Fruit fly (Drosophila melanogaster) whole organism, pupa: ENCODE data around the gene Pak3.

Source experiments
- CG10348 ChIP-seq: fragments of 200-800 bp; sonication (Bioruptor generic); IDR thresholded peaks from 2 replicates; pipeline ENCODE4 v1.3.6; 2022; ENCODE audit warnings: missing biosample characterization, missing genetic modification characterization
- CG12605 ChIP-seq: fragments of 200-800 bp; sonication (Bioruptor generic); IDR thresholded peaks from 2 replicates; pipeline ENCODE4 v1.3.6; 2022; ENCODE audit warnings: missing biosample characterization, missing genetic modification characterization
- CG13204 ChIP-seq: fragments of 200-800 bp; sonication (Bioruptor generic); optimal IDR thresholded peaks from 2 replicates; lab custom pipeline; 2018; ENCODE audit warnings: missing biosample characterization, mild to moderate bottlenecking, missing genetic modification characterization, moderate library complexity
- CG14655 ChIP-seq: fragments of 200-800 bp; sonication (Bioruptor generic); optimal IDR thresholded peaks from 3 replicates; lab custom pipeline; 2017; ENCODE audit warnings: mild to moderate bottlenecking, missing biosample characterization, missing genetic modification reagents, missing genetic modification characterization
- CG15710 ChIP-seq: fragments of 200-800 bp; sonication (Bioruptor generic); optimal IDR thresholded peaks from 2 replicates; lab custom pipeline; 2018; ENCODE audit warnings: missing biosample characterization, mild to moderate bottlenecking, missing genetic modification characterization, moderate library complexity
- CG17806 ChIP-seq: fragments of 200-800 bp; sonication (Bioruptor generic); optimal IDR thresholded peaks from 2 replicates; lab custom pipeline; 2018; ENCODE audit warnings: missing biosample characterization, mild to moderate bottlenecking, missing genetic modification characterization, moderate library complexity
- CG32121 ChIP-seq: fragments of 200-800 bp; sonication (Bioruptor generic); IDR thresholded peaks from 2 replicates; pipeline ENCODE4 v1.3.6; 2022; ENCODE audit warnings: missing biosample characterization, missing genetic modification characterization
- CG34367 ChIP-seq: fragments of 200-800 bp; sonication (Bioruptor generic); optimal IDR thresholded peaks from 2 replicates; lab custom pipeline; 2018; ENCODE audit warnings: missing biosample characterization, mild to moderate bottlenecking, missing genetic modification characterization
- CG4496 ChIP-seq: fragments of 200-800 bp; sonication (Bioruptor generic); IDR thresholded peaks from 3 replicates; pipeline ENCODE4 v1.3.6; 2022; ENCODE audit warnings: missing biosample characterization, missing genetic modification characterization
- CG8159 ChIP-seq: fragments of 200-800 bp; sonication (Bioruptor generic); optimal IDR thresholded peaks from 3 replicates; lab custom pipeline; 2018; ENCODE audit warnings: missing biosample characterization, mild to moderate bottlenecking, missing genetic modification characterization, moderate library complexity
- CG8301 ChIP-seq: fragments of 200-800 bp; sonication (Bioruptor generic); optimal IDR thresholded peaks from 2 replicates; lab custom pipeline; 2018; ENCODE audit warnings: missing biosample characterization, mild to moderate bottlenecking, missing genetic modification characterization
- CG9948 ChIP-seq: fragments of 200-800 bp; sonication (Bioruptor generic); optimal IDR thresholded peaks from 2 replicates; lab custom pipeline; 2018; ENCODE audit warnings: missing biosample characterization, mild to moderate bottlenecking, missing genetic modification characterization, moderate library complexity
- D1 ChIP-seq: fragments of 200-800 bp; sonication (Bioruptor generic); optimal IDR thresholded peaks from 2 replicates; lab custom pipeline; 2018; ENCODE audit warnings: missing biosample characterization, mild to moderate bottlenecking, missing genetic modification characterization, moderate library complexity
- EcR ChIP-seq: fragments of 200-800 bp; sonication (Bioruptor generic); optimal IDR thresholded peaks from 3 replicates; lab custom pipeline; 2019; ENCODE audit warnings: missing biosample characterization, missing genetic modification characterization, mild to moderate bottlenecking, moderate library complexity, missing genetic modification reagents
- Ets98B ChIP-seq: fragments of 200-800 bp; sonication (Bioruptor generic); IDR thresholded peaks from 2 replicates; pipeline ENCODE4 v1.3.6; 2022; ENCODE audit warnings: missing biosample characterization, missing genetic modification characterization
- Pif1A ChIP-seq: fragments of 200-800 bp; sonication (Bioruptor generic); optimal IDR thresholded peaks from 3 replicates; lab custom pipeline; 2016; ENCODE audit warnings: missing biosample characterization, missing genetic modification characterization
- Pif1B ChIP-seq: fragments of 200-800 bp; sonication (Bioruptor generic); optimal IDR thresholded peaks from 3 replicates; lab custom pipeline; 2016; ENCODE audit warnings: missing biosample characterization, missing genetic modification characterization
- Snoo ChIP-seq: fragments of 200-800 bp; sonication (Bioruptor generic); optimal IDR thresholded peaks from 3 replicates; lab custom pipeline; 2017; ENCODE audit warnings: missing biosample characterization, mild to moderate bottlenecking, missing genetic modification characterization, inconsistent platforms
- fd96Ca ChIP-seq: fragments of 200-800 bp; sonication (Bioruptor generic); IDR thresholded peaks from 3 replicates; pipeline ENCODE4 v1.3.6; 2022; ENCODE audit warnings: missing biosample characterization, missing genetic modification characterization
- gl ChIP-seq: fragments of 200-800 bp; sonication (Bioruptor generic); optimal IDR thresholded peaks from 2 replicates; lab custom pipeline; 2018; ENCODE audit warnings: missing biosample characterization, mild to moderate bottlenecking, missing genetic modification characterization
- rn ChIP-seq: fragments of 200-800 bp; sonication (Bioruptor generic); IDR thresholded peaks from 2 replicates; pipeline ENCODE4 v1.3.6; 2022; ENCODE audit warnings: missing biosample characterization, missing genetic modification characterization

Gene Pak3

DNA sequence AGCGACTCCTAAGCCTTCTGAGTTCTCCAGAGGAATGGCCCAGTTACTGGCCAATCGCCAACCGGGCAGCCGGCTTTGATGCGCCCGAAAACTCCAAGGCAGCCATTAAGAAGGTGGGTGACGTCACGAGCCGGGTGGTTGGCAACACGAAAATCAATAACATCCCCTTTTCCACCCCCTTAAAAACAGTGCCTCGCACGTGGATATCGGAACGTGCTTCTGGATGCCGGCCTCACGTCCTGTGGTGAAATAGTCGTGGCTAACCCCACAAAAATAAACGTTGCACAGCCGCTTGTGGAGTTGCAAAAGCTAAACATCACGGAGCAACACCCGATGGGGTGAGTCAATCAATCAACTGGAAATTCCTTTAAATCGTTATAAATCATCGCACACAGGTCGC lies 3.0 kb upstream of the Pak3 start:
- TF ChIP-seq EcR (GFP tag; lab: Kevin White, UChicago) (no peak), gl (tag; lab: Kevin White, UChicago) (no peak), rn (no peak), CG8159 (tag; lab: Kevin White, UChicago) (no peak), CG4496 (GFP tag; lab: Robert Waterston, UW) (no peak), CG15710 (tag; lab: Kevin White, UChicago) (no peak), CG14655 (GFP tag; lab: Kevin White, UChicago) (no peak), CG9948 (tag; lab: Kevin White, UChicago) (no peak)
- TF ChIP-seq, all 21 proteins: peak for 0

DNA sequence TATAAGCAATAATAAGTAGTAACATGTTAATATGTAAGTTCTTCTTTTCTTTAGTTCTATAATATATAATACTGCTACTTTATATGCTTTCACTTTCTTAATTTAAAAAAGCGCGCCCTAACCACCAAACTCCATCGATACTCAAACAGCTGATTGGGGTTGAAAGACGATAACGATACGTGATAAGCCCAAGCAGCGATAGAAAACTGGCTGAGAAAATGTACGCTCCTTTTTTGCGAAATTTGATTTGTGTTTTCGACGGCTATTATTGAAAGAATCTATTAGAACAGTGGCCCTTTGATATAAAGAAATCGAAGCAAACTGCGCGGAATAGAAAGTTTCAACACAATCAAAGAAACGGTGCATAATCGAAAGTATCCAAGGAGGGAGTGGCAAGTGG lies 2.3 kb upstream of the Pak3 start, which contains the start of gene CG14883:
CG14883 (plus strand) TSS at position 178 of the 400 bp plus-strand sequence.
- TF ChIP-seq CG13204 (no peak), D1 (tag; lab: Kevin White, UChicago) (no peak), CG4496 (GFP tag; lab: Robert Waterston, UW) (no peak), Pif1B (no peak), CG10348 (GFP tag; lab: Robert Waterston, UW) (no peak), CG12605 (GFP tag; lab: Robert Waterston, UW) (no peak), CG8301 (tag; lab: Kevin White, UChicago) (no peak), CG14655 (GFP tag; lab: Kevin White, UChicago) (no peak), CG32121 (GFP tag; lab: Robert Waterston, UW) (no peak)

DNA sequence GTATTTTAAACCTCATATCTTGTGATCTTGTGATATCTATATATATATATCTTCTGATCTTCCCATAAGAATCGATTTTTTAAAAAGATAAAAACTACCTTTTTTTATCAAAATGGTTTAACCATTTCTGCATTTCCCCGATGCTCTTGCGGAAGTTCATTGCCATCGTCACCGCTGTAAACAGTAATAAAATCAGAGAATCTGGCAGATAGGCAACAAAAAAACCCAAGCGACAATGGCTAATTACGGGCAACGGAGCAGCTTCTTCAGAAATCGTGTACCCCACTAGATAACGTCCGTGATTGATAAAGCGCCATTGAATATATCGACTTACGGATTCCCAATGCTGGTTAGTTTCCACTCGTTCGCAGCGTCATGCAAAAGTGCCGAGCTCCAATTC lies 571 bp upstream of the Pak3 start, which contains the start of gene CG10405:
CG10405 (plus strand) TSS at position 301 of the 400 bp plus-strand sequence.
- no peak for TF ChIP-seq Snoo (tag; lab: Kevin White, UChicago)
- TF ChIP-seq D1 (tag; lab: Kevin White, UChicago) = no peak

DNA sequence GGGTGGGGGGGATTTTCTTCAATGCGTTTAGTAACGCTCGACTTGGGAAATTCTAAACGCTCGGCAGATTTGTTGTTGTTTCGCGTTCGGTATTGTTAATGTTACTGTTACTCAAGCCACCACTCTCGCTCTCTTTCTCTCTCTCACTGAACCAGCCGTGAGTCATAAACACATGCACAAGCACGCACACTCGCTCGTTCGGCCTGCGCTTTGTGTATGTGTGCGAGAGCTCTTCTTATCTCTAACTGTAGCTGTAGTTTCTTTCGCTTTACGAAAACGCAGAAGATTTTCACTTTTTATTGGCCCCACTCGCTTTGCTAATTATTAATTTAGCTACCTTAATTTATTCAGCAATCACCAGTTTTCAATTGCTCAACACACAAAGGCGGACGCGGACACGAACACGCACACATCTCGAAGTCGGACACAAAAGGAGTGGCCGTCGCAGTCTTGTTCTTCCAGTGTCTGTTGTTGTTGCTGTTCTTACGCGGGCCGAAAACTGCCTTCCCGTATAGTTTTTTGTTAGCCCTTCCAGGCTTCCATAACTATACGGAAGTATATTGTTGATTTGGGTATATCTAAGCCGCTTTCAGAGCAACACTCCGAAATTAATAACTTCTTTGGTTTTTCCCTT lies 550 bp downstream of the Pak3 start:
- TF ChIP-seq CG4496 (GFP tag; lab: Robert Waterston, UW) (peak; percentile 22; the same call in 1 of the 3 replicates), EcR (GFP tag; lab: Kevin White, UChicago) (peak; percentile 32), gl (tag; lab: Kevin White, UChicago) (no peak), CG9948 (tag; lab: Kevin White, UChicago) (no peak)
- TF ChIP-seq, all 21 proteins: peak for 2

DNA sequence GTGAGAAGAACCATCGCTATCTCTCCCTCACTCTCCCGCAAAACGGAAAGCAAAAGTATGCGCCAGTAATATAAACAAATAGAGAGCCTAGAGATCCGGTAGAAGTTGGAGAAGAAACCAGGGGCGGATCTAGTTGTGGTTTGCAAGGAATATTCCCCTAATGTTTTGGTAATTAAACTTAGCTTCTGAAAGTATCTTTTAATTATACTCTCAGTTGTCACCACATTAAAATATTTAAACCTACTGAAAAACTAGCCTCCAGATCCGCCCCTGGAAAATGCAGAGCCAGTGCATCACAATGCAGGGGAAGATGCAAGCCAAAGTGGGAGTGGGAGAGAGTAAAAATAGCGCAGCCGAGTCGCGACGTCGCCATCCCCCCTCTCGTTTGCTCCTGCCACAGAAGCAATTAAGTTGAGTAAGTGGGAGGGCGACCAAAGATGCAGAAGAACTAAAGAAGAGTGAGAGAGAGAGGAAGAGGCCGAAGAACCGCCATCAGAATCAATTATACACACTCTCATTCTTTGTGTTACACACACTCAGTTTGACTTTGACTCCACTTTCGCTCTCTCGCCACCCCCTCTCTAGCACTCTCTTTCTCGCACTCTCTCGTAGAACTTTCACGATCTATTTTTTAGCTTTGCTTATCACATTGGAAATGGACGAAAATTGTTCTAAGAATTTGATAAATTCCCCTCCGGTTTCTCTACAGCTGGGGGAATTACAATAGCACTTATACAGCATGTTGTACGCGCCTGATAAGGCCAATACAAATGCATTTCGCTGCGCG lies 4.2 kb downstream of the Pak3 start:
- TF ChIP-seq CG8159 (tag; lab: Kevin White, UChicago) (peak; percentile 99), Ets98B (GFP tag; lab: Robert Waterston, UW) (peak; percentile 99), CG10348 (GFP tag; lab: Robert Waterston, UW) (peak; percentile 97), CG34367 (tag; lab: Kevin White, UChicago) (peak; percentile 99), rn (peak; percentile 99), CG13204 (peak; percentile 97), CG15710 (tag; lab: Kevin White, UChicago) (peak; percentile 99), CG17806 (tag; lab: Kevin White, UChicago) (peak; percentile 99), CG14655 (GFP tag; lab: Kevin White, UChicago) (peak; percentile 99), Snoo (tag; lab: Kevin White, UChicago) (peak; percentile 89), CG32121 (GFP tag; lab: Robert Waterston, UW) (peak; percentile 98), fd96Ca (GFP tag; lab: Robert Waterston, UW) (peak; percentile 99), CG8301 (tag; lab: Kevin White, UChicago) (peak; percentile 98), gl (tag; lab: Kevin White, UChicago) (peak; percentile 95), EcR (GFP tag; lab: Kevin White, UChicago) (peak; percentile 77), CG12605 (GFP tag; lab: Robert Waterston, UW) (peak; percentile 98), D1 (tag; lab: Kevin White, UChicago) (peak; percentile 94), Pif1B (peak; percentile 95), Pif1A (peak; percentile 99), CG9948 (tag; lab: Kevin White, UChicago) (peak; percentile 99), CG4496 (GFP tag; lab: Robert Waterston, UW) (peak; percentile 99)

DNA sequence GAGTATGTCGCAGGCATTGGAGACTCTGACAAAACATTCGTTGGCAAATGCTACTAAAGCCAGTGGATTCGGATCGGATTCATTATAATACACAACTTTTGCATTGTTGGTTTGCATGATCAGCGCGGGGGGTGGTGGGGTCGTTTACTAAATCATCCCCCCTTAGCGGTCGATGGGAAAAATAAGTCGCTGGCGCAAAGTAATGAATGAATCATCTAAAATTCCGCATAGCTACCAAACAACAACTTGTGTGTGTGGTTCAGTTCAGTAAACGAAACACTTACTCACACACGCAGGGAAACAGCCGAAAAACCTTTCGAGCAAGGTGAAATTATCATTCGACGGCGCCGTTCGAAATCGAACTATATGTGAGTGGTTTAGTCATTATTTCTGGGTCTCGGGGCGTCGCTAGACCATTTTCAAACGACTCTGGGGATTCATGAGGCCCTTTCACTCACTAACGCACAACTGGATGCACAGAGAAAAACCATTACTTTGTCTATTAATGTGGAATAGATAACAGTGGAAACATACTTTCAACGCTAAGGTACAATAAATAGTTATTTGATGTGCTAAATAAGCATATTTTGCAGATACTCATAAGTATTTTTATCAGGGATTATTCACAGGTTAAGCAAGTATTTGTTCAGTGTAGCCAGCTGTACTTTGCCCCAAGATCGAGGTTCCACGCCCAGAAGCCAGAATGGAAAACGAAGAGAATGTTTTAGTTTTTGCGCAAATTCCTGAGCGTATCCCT lies 5.1 kb downstream of the Pak3 start:
- TF ChIP-seq CG14655 (GFP tag; lab: Kevin White, UChicago) = peak; percentile 89
- TF ChIP-seq EcR (GFP tag; lab: Kevin White, UChicago) = no peak
- no peak for TF ChIP-seq CG8159 (tag; lab: Kevin White, UChicago)
- no peak for TF ChIP-seq CG15710 (tag; lab: Kevin White, UChicago)
- TF ChIP-seq CG10348 (GFP tag; lab: Robert Waterston, UW) = peak; percentile 49; the same call in 1 of the 2 replicates
- no peak for TF ChIP-seq Pif1B
- no peak for TF ChIP-seq Snoo (tag; lab: Kevin White, UChicago)
- peak; percentile 86 for TF ChIP-seq CG34367 (tag; lab: Kevin White, UChicago)
- TF ChIP-seq Ets98B (GFP tag; lab: Robert Waterston, UW) = peak; percentile 82
- TF ChIP-seq CG17806 (tag; lab: Kevin White, UChicago) = peak; percentile 76
- peak; percentile 87 for TF ChIP-seq gl (tag; lab: Kevin White, UChicago)
- peak; percentile 89 for TF ChIP-seq CG8301 (tag; lab: Kevin White, UChicago)
- TF ChIP-seq CG4496 (GFP tag; lab: Robert Waterston, UW) = peak; percentile 95
- TF ChIP-seq fd96Ca (GFP tag; lab: Robert Waterston, UW) = peak; percentile 87
- TF ChIP-seq rn = peak; percentile 86
- peak; percentile 63 for TF ChIP-seq CG32121 (GFP tag; lab: Robert Waterston, UW)
- TF ChIP-seq CG9948 (tag; lab: Kevin White, UChicago) = peak; percentile 84
- peak; percentile 44 for TF ChIP-seq CG13204
- no peak for TF ChIP-seq D1 (tag; lab: Kevin White, UChicago)
- TF ChIP-seq CG12605 (GFP tag; lab: Robert Waterston, UW) = peak; percentile 87
- no peak for TF ChIP-seq Pif1A
